Fruit fly (Drosophila melanogaster): ENCODE results near the gene CG17239.

DNA sequence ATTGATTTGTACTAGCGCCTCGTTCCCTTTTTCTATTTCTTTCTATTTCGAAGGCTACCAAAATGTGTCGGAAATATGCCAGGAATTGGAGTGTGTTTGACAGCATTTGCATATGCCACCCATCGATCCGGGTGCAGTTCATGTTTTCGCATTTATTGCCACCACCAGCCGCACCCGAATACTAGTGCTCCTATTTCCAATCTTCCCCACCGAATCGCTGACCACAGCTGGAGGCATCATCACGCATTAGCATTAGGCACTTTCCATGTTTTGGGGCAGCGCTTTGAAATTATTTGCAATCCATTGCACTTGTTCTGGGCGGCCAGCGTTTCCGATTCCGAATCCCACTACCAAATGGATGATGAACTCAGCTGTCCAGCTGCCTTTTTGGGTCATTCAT is 35.7 kb upstream of the CG17239 start, which contains the start of gene CG42658:
- no peak for TF ChIP-seq CG7101 (tag; optimal IDR thresholded peaks at IDR 0.05)
- TF ChIP-seq CG11617 (GFP tag; optimal IDR thresholded peaks at IDR 0.05) = no peak
- TF ChIP-seq pad (GFP tag; optimal IDR thresholded peaks at IDR 0.05) = no peak
- TF ChIP-seq CG12768 (GFP tag; optimal IDR thresholded peaks at IDR 0.05) = no peak
- TF ChIP-seq cic (GFP tag; optimal IDR thresholded peaks at IDR 0.05) = no peak
- TF ChIP-seq kay (GFP tag; ENCODE audit: borderline replicate concordance) = no peak
- TF ChIP-seq bab1 (GFP tag; optimal IDR thresholded peaks at IDR 0.05) = no peak
- no peak for TF ChIP-seq Hr96 (GFP tag; optimal IDR thresholded peaks at IDR 0.05)
- no peak for TF ChIP-seq CG5204 (GFP tag; optimal IDR thresholded peaks at IDR 0.05)
- no peak for TF ChIP-seq Mnt (GFP tag; optimal IDR thresholded peaks at IDR 0.05)
- no peak for TF ChIP-seq CG1620 (GFP tag; optimal IDR thresholded peaks at IDR 0.05)
- no peak for TF ChIP-seq cnc (optimal IDR thresholded peaks at IDR 0.05)
